Worm (Caenorhabditis elegans): ENCODE data around the gene ZK813.4.

ZK813.4 gene

DNA sequence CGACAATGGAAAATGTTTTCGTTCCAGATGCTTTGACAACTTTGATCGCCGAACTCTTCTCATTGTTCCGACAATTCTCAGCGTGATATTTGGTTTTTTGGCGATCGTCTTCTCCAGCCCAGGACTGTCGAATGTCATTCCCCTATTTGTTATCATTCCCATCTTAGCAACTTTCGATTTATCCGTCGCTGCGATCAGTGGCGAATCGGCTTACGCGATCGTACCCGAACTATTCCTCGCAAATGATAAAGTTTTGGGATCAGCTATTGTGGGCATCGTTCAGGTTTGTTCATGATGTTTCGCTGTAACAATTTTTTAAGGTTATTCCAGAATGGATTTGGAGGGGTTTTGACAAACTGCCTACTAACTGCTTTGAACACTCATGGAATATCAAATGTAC is 33.2 kb downstream of the ZK813.4 start:
- no peak for TF ChIP-seq B0261.1 (tag; optimal IDR thresholded peaks at IDR 0.05)
- no peak for TF ChIP-seq ceh-27 (GFP tag; optimal IDR thresholded peaks at IDR 0.05)

DNA sequence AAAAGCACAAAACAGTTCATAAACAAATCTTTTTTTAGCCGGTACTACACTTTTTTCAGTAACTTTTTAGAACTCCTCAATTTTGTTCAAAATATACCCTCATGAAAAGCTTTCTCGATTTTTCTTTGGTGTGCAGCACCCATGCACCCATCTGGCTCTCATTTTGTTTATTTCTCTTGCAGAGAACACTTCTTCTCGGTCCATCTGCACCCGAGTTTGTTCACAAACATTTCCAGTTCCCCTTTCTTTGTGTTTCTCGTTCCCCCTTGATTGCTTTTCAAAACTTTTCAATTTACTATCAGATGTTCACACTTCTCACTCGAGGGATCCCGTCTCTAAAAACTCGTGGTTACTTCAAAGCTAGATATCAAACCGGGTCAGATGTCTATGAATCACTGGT is 36.4 kb downstream of the ZK813.4 start, which contains the start of gene slcf-2:
TSS of gene slcf-2 (plus strand) at position 301 of the 400 bp plus-strand sequence.
- no peak for TF ChIP-seq fkh-3 (tag; optimal IDR thresholded peaks at IDR 0.05)
- no peak for TF ChIP-seq dpl-1 (GFP tag; optimal IDR thresholded peaks at IDR 0.05)
- TF ChIP-seq him-1 (tag; optimal IDR thresholded peaks at IDR 0.05) = no peak
- no peak for TF ChIP-seq B0336.3 (GFP tag; IDR thresholded peaks at IDR 0.05)
- no peak for TF ChIP-seq somi-1 (GFP tag; optimal IDR thresholded peaks at IDR 0.05)
- no peak for TF ChIP-seq ztf-6 (GFP tag; IDR thresholded peaks at IDR 0.05)
- no peak for TF ChIP-seq nfya-1 (tag; optimal IDR thresholded peaks at IDR 0.05; ENCODE audit: borderline replicate concordance, insufficient read depth)
- TF ChIP-seq nhr-179 (tag; optimal IDR thresholded peaks at IDR 0.05) = no peak
- TF ChIP-seq tbp1 (GFP tag; optimal IDR thresholded peaks at IDR 0.05) = no peak
- TF ChIP-seq sptf-2 (GFP tag; optimal IDR thresholded peaks at IDR 0.05) = no peak
- no peak for TF ChIP-seq attf-3 (GFP tag; conservative IDR thresholded peaks at IDR 0.05)
- TF ChIP-seq ztf-22 (GFP tag; optimal IDR thresholded peaks at IDR 0.05) = no peak
- no peak for TF ChIP-seq lin-35 (GFP tag; optimal IDR thresholded peaks at IDR 0.05)
- TF ChIP-seq C06A6.2 (GFP tag; conservative IDR thresholded peaks at IDR 0.05) = no peak
- TF ChIP-seq mxl-1 (tag; optimal IDR thresholded peaks at IDR 0.05) = no peak
- no peak for TF ChIP-seq die-1 (tag; optimal IDR thresholded peaks at IDR 0.05)
- no peak for TF ChIP-seq ceh-79 (tag; optimal IDR thresholded peaks at IDR 0.05)
- no peak for TF ChIP-seq mel-28 (tag; optimal IDR thresholded peaks at IDR 0.05; ENCODE audit: borderline replicate concordance)
- TF ChIP-seq ztf-3 (GFP tag; optimal IDR thresholded peaks at IDR 0.05) = no peak
- no peak for TF ChIP-seq F52B5.7 (tag; optimal IDR thresholded peaks at IDR 0.05)

DNA sequence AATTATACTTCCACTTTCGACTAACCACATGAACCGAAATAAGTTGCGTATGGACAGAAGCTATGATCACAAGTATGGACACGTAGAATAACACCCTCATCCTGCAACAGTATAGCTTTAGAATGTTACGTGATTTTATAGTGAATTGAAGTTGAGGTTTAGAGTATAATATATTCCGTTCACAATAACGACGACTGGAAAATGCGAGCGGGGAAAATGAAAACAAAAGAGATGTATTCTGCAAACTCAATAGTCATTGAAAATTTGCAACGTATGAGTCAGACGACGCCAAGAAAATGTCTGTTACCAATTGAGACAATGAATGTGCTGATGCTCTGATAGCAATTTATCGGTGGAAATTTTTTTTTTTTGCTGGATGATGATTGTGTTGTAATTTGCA is 44.6 kb downstream of the ZK813.4 start, which contains the start of gene acp-1:
TSS of gene acp-1 (minus strand) at position 101 of the 400 bp plus-strand sequence.
- TF ChIP-seq lin-54 (GFP tag; optimal IDR thresholded peaks at IDR 0.05) (no peak), efl-1 (GFP tag; optimal IDR thresholded peaks at IDR 0.05) (no peak), aptf-3 (GFP tag; IDR thresholded peaks at IDR 0.05) (no peak), snpc-1.1 (tag; optimal IDR thresholded peaks at IDR 0.05; ENCODE audit: insufficient read depth) (no peak), pha-4 (tag; optimal IDR thresholded peaks at IDR 0.05) (no peak), Y67H2A.10 (GFP tag; conservative IDR thresholded peaks at IDR 0.05) (no peak), bed-2 (GFP tag; IDR thresholded peaks at IDR 0.05) (no peak), ekl-4 (GFP tag; IDR thresholded peaks at IDR 0.05) (no peak), madf-6 (GFP tag; IDR thresholded peaks at IDR 0.05) (no peak), Y53G8AR.9 (GFP tag; conservative IDR thresholded peaks at IDR 0.05) (no peak), ceh-58 (GFP tag; IDR thresholded peaks at IDR 0.05) (no peak), F57A8.1 (GFP tag; optimal IDR thresholded peaks at IDR 0.05) (no peak), Y53F4B.3 (GFP tag; IDR thresholded peaks at IDR 0.05) (no peak), lin-35 (GFP tag; optimal IDR thresholded peaks at IDR 0.05) (no peak), B0261.1 (tag; optimal IDR thresholded peaks at IDR 0.05) (no peak)

DNA sequence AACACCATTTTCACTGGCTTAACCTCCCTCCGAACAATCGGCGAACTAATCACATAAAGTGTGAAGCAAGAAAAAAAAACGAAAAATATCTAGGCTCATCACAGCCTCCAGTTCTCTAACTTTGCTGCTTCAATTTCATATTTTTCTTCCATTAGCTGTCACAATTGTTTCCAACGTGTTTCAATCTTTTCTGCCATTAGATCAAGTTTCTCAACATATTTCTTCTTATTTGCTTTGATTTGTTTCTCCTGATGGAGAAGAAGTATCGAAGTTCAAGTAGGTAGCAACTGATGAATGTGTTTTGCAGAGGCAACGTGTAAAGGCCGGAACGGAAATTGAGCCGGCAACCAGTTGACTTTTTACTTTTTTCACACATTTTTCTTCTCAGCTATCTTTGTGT is 49.8 kb downstream of the ZK813.4 start, which contains the start of gene ZK563.7:
TSS of gene ZK563.7 (plus strand) at position 301 of the 400 bp plus-strand sequence.
- TF ChIP-seq madf-8 (GFP tag; conservative IDR thresholded peaks at IDR 0.05) = no peak
- TF ChIP-seq unc-62 (GFP tag; optimal IDR thresholded peaks at IDR 0.05) = no peak
- no peak for TF ChIP-seq dpff-1 (tag; optimal IDR thresholded peaks at IDR 0.05)
- no peak for TF ChIP-seq aptf-2 (GFP tag; conservative IDR thresholded peaks at IDR 0.05)
- no peak for TF ChIP-seq unc-130 (GFP tag; optimal IDR thresholded peaks at IDR 0.05)
- no peak for TF ChIP-seq F22D6.2 (tag; optimal IDR thresholded peaks at IDR 0.05)
- no peak for TF ChIP-seq nhr-80 (tag; optimal IDR thresholded peaks at IDR 0.05)
- TF ChIP-seq ceh-79 (tag; optimal IDR thresholded peaks at IDR 0.05) = no peak
- no peak for TF ChIP-seq madf-10 (tag; optimal IDR thresholded peaks at IDR 0.05)
- no peak for TF ChIP-seq Y79H2A.3 (GFP tag; conservative IDR thresholded peaks at IDR 0.05)
- no peak for TF ChIP-seq gei-17 (GFP tag; optimal IDR thresholded peaks at IDR 0.05)
- TF ChIP-seq zfh-2 (GFP tag; conservative IDR thresholded peaks at IDR 0.05) = no peak
- TF ChIP-seq snpc-3.4 (tag; optimal IDR thresholded peaks at IDR 0.05) = no peak

Data from whole organism, young adult.